Worm (Caenorhabditis elegans): ENCODE measurements around the gene D2023.4.

D2023.4 gene

ce11 chrV:11800486-11800885 lies 25.1 kb downstream of the D2023.4 start:
- TF ChIP-seq sox-4 (tag; optimal IDR thresholded peaks at IDR 0.05) (no peak), nhr-19 (GFP tag; conservative IDR thresholded peaks at IDR 0.05) (peak; percentile 26), ama-1 (optimal IDR thresholded peaks at IDR 0.05) (no peak), nhr-71 (tag; optimal IDR thresholded peaks at IDR 0.05) (peak; percentile 34), lsy-2 (tag; optimal IDR thresholded peaks at IDR 0.05) (peak in 1 of 2 experiments; percentile 11), elt-3 (tag; optimal IDR thresholded peaks at IDR 0.05) (peak in 2 of 6 experiments; percentile 9 to 36), fkh-10 (GFP tag; optimal IDR thresholded peaks at IDR 0.05) (no peak), nhr-85 (tag) (peak; percentile 76), nhr-77 (tag; optimal IDR thresholded peaks at IDR 0.05) (no peak), nhr-20 (tag; optimal IDR thresholded peaks at IDR 0.05) (peak; percentile 78), tbx-2 (tag; optimal IDR thresholded peaks at IDR 0.05) (peak; percentile 21), grh-1 (GFP tag; IDR thresholded peaks at IDR 0.05) (peak; percentile 24; the same call in 1 of the 2 replicates), Y116A8C.19 (tag; optimal IDR thresholded peaks at IDR 0.05; ENCODE audit: borderline replicate concordance) (no peak), unc-98 (GFP tag; IDR thresholded peaks at IDR 0.05) (no peak), tlp-1 (tag; optimal IDR thresholded peaks at IDR 0.05) (no peak)

- TF ChIP-seq fos-1 (tag; optimal IDR thresholded peaks at IDR 0.05), result no peak
- TF ChIP-seq pag-3 (tag; optimal IDR thresholded peaks at IDR 0.05; ENCODE audit: borderline replicate concordance, insufficient read depth), result no peak
- no peak for TF ChIP-seq ceh-82 (tag; optimal IDR thresholded peaks at IDR 0.05)
- TF ChIP-seq unc-30 (tag; optimal IDR thresholded peaks at IDR 0.05), result no peak
- TF ChIP-seq nhr-85 (tag), result peak; percentile 99
- TF ChIP-seq ets-5 (GFP tag; IDR thresholded peaks at IDR 0.05), result no peak
- peak; percentile 46 for TF ChIP-seq C16A3.4 (tag; optimal IDR thresholded peaks at IDR 0.05)
- TF ChIP-seq irx-1 (tag; optimal IDR thresholded peaks at IDR 0.05), result peak; percentile 38
- no peak for TF ChIP-seq alr-1 (tag; optimal IDR thresholded peaks at IDR 0.05; ENCODE audit: borderline replicate concordance)
- no peak for TF ChIP-seq unc-86 (tag; optimal IDR thresholded peaks at IDR 0.05)
- no peak for TF ChIP-seq sox-4 (tag; optimal IDR thresholded peaks at IDR 0.05)
- no peak for TF ChIP-seq tlp-1 (tag; optimal IDR thresholded peaks at IDR 0.05)
- TF ChIP-seq swsn-7 (tag; optimal IDR thresholded peaks at IDR 0.05), result peak; percentile 23
- no peak for TF ChIP-seq nhr-84 (tag; optimal IDR thresholded peaks at IDR 0.05)
- no peak for TF ChIP-seq ceh-88 (GFP tag; IDR thresholded peaks at IDR 0.05)
- no peak for TF ChIP-seq ceh-8 (GFP tag; optimal IDR thresholded peaks at IDR 0.05)
- TF ChIP-seq mab-9 (GFP tag; IDR thresholded peaks at IDR 0.05), result peak; percentile 58; the same call in 1 of the 2 replicates
- TF ChIP-seq lin-15B (tag; optimal IDR thresholded peaks at IDR 0.05), result no peak
- TF ChIP-seq hpl-2 (GFP tag; optimal IDR thresholded peaks at IDR 0.05), result no peak
- TF ChIP-seq nhr-237 (tag; optimal IDR thresholded peaks at IDR 0.05), result no peak
- peak; percentile 41 for TF ChIP-seq lir-3 (tag; optimal IDR thresholded peaks at IDR 0.05; ENCODE audit: poor library complexity)
- no peak for TF ChIP-seq C34B4.2 (tag; optimal IDR thresholded peaks at IDR 0.05)
- TF ChIP-seq lin-39 (tag; optimal IDR thresholded peaks at IDR 0.05), result no peak
- TF ChIP-seq aly-2 (tag; optimal IDR thresholded peaks at IDR 0.05), result no peak
- peak; percentile 76 for TF ChIP-seq grh-1 (GFP tag; IDR thresholded peaks at IDR 0.05)
- TF ChIP-seq lsy-2 (tag; optimal IDR thresholded peaks at IDR 0.05), result peak; percentile 21 to 53
- peak; percentile 78 for TF ChIP-seq tbx-2 (tag; optimal IDR thresholded peaks at IDR 0.05)
- no peak for TF ChIP-seq nhr-28 (tag; optimal IDR thresholded peaks at IDR 0.05)
- TF ChIP-seq nhr-12 (tag; optimal IDR thresholded peaks at IDR 0.05), result no peak
- TF ChIP-seq isw-1 (GFP tag; IDR thresholded peaks at IDR 0.05), result no peak
- no peak for TF ChIP-seq ceh-90 (tag; optimal IDR thresholded peaks at IDR 0.05)
- TF ChIP-seq mef-2 (tag; optimal IDR thresholded peaks at IDR 0.05), result no peak
- peak; percentile 93 for TF ChIP-seq nhr-71 (tag; optimal IDR thresholded peaks at IDR 0.05)
- no peak for TF ChIP-seq zip-4 (GFP tag; optimal IDR thresholded peaks at IDR 0.05)
- no peak for TF ChIP-seq aha-1 (tag; optimal IDR thresholded peaks at IDR 0.05)
- peak; percentile 49 for TF ChIP-seq unc-130 (tag; optimal IDR thresholded peaks at IDR 0.05)
- no peak for TF ChIP-seq ztf-11 (tag; optimal IDR thresholded peaks at IDR 0.05)
- TF ChIP-seq elt-3 (tag; optimal IDR thresholded peaks at IDR 0.05), result peak in 5 of 6 experiments; percentile 21 to 91 (median 48)
- TF ChIP-seq blmp-1 (tag; optimal IDR thresholded peaks at IDR 0.05), result peak; percentile 80
- TF ChIP-seq F16B12.6 (tag; optimal IDR thresholded peaks at IDR 0.05), result no peak
- TF ChIP-seq pqm-1 (tag; optimal IDR thresholded peaks at IDR 0.05), result no peak
- no peak for TF ChIP-seq nhr-77 (tag; optimal IDR thresholded peaks at IDR 0.05)
- TF ChIP-seq nhr-11 (tag; optimal IDR thresholded peaks at IDR 0.05), result no peak
- TF ChIP-seq rnt-1 (tag; optimal IDR thresholded peaks at IDR 0.05), result no peak
These were observed 26.2 kb downstream of the D2023.4 start for ce11 chrV:11799252-11799822.
